Fruit fly (Drosophila melanogaster): Measurements from ENCODE around the gene CG34043.

Gene CG34043

dm6 chr2L:10232152-10232816 is 48.4 kb downstream of the CG34043 start, which contains the start of gene eEF1delta (continued):
- TF ChIP-seq trem (tag; optimal IDR thresholded peaks at IDR 0.05) (no peak), Pdp1 (GFP tag; optimal IDR thresholded peaks at IDR 0.05) (peak in 1 of 2 experiments; percentile 95), zfh1 (GFP tag; IDR thresholded peaks at IDR 0.05) (no peak), CG13775 (GFP tag; optimal IDR thresholded peaks at IDR 0.05) (no peak), Dll (GFP tag; IDR thresholded peaks at IDR 0.05; ENCODE audit: partially characterized antibody) (0 out of 4 replicates have a peak, but pooled peaks have one; percentile 21), usp (GFP tag; optimal IDR thresholded peaks at IDR 0.05) (no peak), CG17912 (GFP tag; optimal IDR thresholded peaks at IDR 0.05) (no peak), zen (tag; optimal IDR thresholded peaks at IDR 0.05) (no peak), Hsf (GFP tag; optimal IDR thresholded peaks at IDR 0.05) (no peak), Myb (GFP tag; optimal IDR thresholded peaks at IDR 0.05) (no peak), Ets65A (GFP tag) (peak; percentile 16), hbn (GFP tag; IDR thresholded peaks at IDR 0.05; ENCODE audit: partially characterized antibody) (peak; percentile 14; the same call in 1 of the 2 replicates), Jarid2 (GFP tag; optimal IDR thresholded peaks at IDR 0.05) (no peak), chif (GFP tag; optimal IDR thresholded peaks at IDR 0.05) (no peak), CG10147 (GFP tag; optimal IDR thresholded peaks at IDR 0.05) (no peak), HLH54F (GFP tag; optimal IDR thresholded peaks at IDR 0.05) (no peak), Gsc (GFP tag; IDR thresholded peaks at IDR 0.05) (no peak), CG6654 (GFP tag; optimal IDR thresholded peaks at IDR 0.05) (no peak), kah (GFP tag; optimal IDR thresholded peaks at IDR 0.05) (no peak), Dref (GFP tag; IDR thresholded peaks at IDR 0.05) (peak; percentile 71; the same call in 1 of the 2 replicates), btn (GFP tag; optimal IDR thresholded peaks at IDR 0.05) (no peak), Hr3 (GFP tag; optimal IDR thresholded peaks at IDR 0.05) (no peak), unc-4 (GFP tag; IDR thresholded peaks at IDR 0.05; ENCODE audit: partially characterized antibody) (no peak), jigr1 (GFP tag; IDR thresholded peaks at IDR 0.05) (no peak), CG12942 (GFP tag; optimal IDR thresholded peaks at IDR 0.05) (no peak), CG2889 (GFP tag; IDR thresholded peaks at IDR 0.05) (no peak), Ada2b (GFP tag; IDR thresholded peaks at IDR 0.05) (no peak), CG7928 (GFP tag; optimal IDR thresholded peaks at IDR 0.05) (no peak), prd (optimal IDR thresholded peaks at IDR 0.05) (no peak), prd (GFP tag; IDR thresholded peaks at IDR 0.05) (no peak), pan (optimal IDR thresholded peaks at IDR 0.05) (no peak), pan (GFP tag; optimal IDR thresholded peaks at IDR 0.05 in 1 of 2, IDR thresholded peaks at IDR 0.05 in 1 of 2) (no peak), BEAF-32 (GFP tag; optimal IDR thresholded peaks at IDR 0.05) (peak; percentile 56), CG4360 (GFP tag; IDR thresholded peaks at IDR 0.05) (no peak), Sin3A (optimal IDR thresholded peaks at IDR 0.05) (peak; percentile 18), Aef1 (GFP tag; IDR thresholded peaks at IDR 0.05) (no peak), CG16779 (GFP tag; IDR thresholded peaks at IDR 0.05) (no peak), CG6254 (GFP tag; optimal IDR thresholded peaks at IDR 0.05) (no peak), Gug (GFP tag; IDR thresholded peaks at IDR 0.05) (no peak), jumu (GFP tag; optimal IDR thresholded peaks at IDR 0.05) (no peak), Stat92E (GFP tag; optimal IDR thresholded peaks at IDR 0.05) (no peak), Bgb (GFP tag; IDR thresholded peaks at IDR 0.05; ENCODE audit: partially characterized antibody) (0 out of 2 replicates have a peak, but pooled peaks have one; percentile 39), E2f2 (GFP tag; IDR thresholded peaks at IDR 0.05) (no peak), ERR (GFP tag; optimal IDR thresholded peaks at IDR 0.05) (no peak), Oaz (GFP tag; IDR thresholded peaks at IDR 0.05) (no peak), CG3726 (GFP tag; IDR thresholded peaks at IDR 0.05) (no peak), CG7987 (GFP tag; optimal IDR thresholded peaks at IDR 0.05) (no peak), maf-S (GFP tag; optimal IDR thresholded peaks at IDR 0.05) (no peak), Fer1 (GFP tag; optimal IDR thresholded peaks at IDR 0.05) (no peak), CG11085 (GFP tag; IDR thresholded peaks at IDR 0.05) (no peak), CG16863 (GFP tag; optimal IDR thresholded peaks at IDR 0.05) (no peak)
